Worm (Caenorhabditis elegans) whole organism, mixed stage, embryonic: ENCODE data around the gene Y2H9A.6.

ENCODE experiments used
- M03D4.4 ChIP-seq: sonication (generic microtip); optimal IDR thresholded peaks from 2 replicates; lab custom pipeline; 2017; ENCODE audit warnings: mild to moderate bottlenecking, missing genetic modification characterization, missing compliant biosample characterization
- bed-3 ChIP-seq: fragments of 200-800 bp; sonication (Bioruptor generic); optimal IDR thresholded peaks from 3 replicates; lab custom pipeline; 2018; ENCODE audit warnings: mild to moderate bottlenecking, missing genetic modification characterization, moderate library complexity, missing compliant biosample characterization
- blmp-1 ChIP-seq: fragments of 150-350 bp; optimal IDR thresholded peaks from 2 replicates; lab custom pipeline; 2014; ENCODE audit warnings: missing biosample characterization, missing genetic modification characterization
- ceh-43 ChIP-seq: fragments of 200-800 bp; sonication (Bioruptor generic); optimal IDR thresholded peaks from 2 replicates; lab custom pipeline; 2018; ENCODE audit warnings: mild to moderate bottlenecking, missing genetic modification characterization, moderate library complexity, missing compliant biosample characterization
- ceh-83 ChIP-seq: fragments of 200-800 bp; sonication (Bioruptor generic); optimal IDR thresholded peaks from 2 replicates; lab custom pipeline; 2018; ENCODE audit warnings: mild to moderate bottlenecking, missing genetic modification characterization, missing compliant biosample characterization
- cnd-1 ChIP-seq: fragments of 200-800 bp; sonication (Bioruptor generic); optimal IDR thresholded peaks from 2 replicates; lab custom pipeline; 2018; ENCODE audit warnings: mild to moderate bottlenecking, missing genetic modification characterization, missing compliant biosample characterization
- drap-1 ChIP-seq: fragments of 200-800 bp; sonication (Bioruptor generic); optimal IDR thresholded peaks from 3 replicates; lab custom pipeline; 2018; ENCODE audit warnings: mild to moderate bottlenecking, missing genetic modification characterization, missing compliant biosample characterization
- elt-1 ChIP-seq: sonication (generic microtip); optimal IDR thresholded peaks from 2 replicates; lab custom pipeline; 2017; ENCODE audit warnings: missing genetic modification characterization, mild to moderate bottlenecking, missing compliant biosample characterization, antibody characterized with exemption, moderate library complexity, borderline replicate concordance; ENCODE audit not compliant: insufficient read depth
- elt-3 ChIP-seq: fragments of 150-350 bp; optimal IDR thresholded peaks from 2 replicates; lab custom pipeline; 2014; ENCODE audit warnings: missing biosample characterization, missing genetic modification characterization
- flh-1 ChIP-seq: fragments of 200-800 bp; sonication (Bioruptor generic); optimal IDR thresholded peaks from 2 replicates; lab custom pipeline; 2018; ENCODE audit warnings: mild to moderate bottlenecking, missing genetic modification characterization, moderate library complexity, missing compliant biosample characterization
- hlh-1 ChIP-seq: fragments of 150-350 bp; optimal IDR thresholded peaks from 2 replicates; lab custom pipeline; 2014; ENCODE audit warnings: missing biosample characterization, missing genetic modification reagents, missing genetic modification characterization
- lin-13 ChIP-seq: fragments of 150-350 bp; optimal IDR thresholded peaks from 2 replicates; lab custom pipeline; 2014; ENCODE audit warnings: missing biosample characterization, missing genetic modification characterization
- lin-32 ChIP-seq: fragments of 200-800 bp; sonication (Bioruptor generic); optimal IDR thresholded peaks from 2 replicates; lab custom pipeline; 2018; ENCODE audit warnings: mild to moderate bottlenecking, missing genetic modification characterization, missing compliant biosample characterization
- mab-5 ChIP-seq: fragments of 150-350 bp; optimal IDR thresholded peaks from 2 replicates; lab custom pipeline; 2014; ENCODE audit warnings: missing biosample characterization, missing genetic modification characterization
- mep-1 ChIP-seq: fragments of 150-350 bp; optimal IDR thresholded peaks from 2 replicates; lab custom pipeline; 2017; ENCODE audit warnings: missing biosample characterization, missing genetic modification reagents, missing genetic modification characterization, inconsistent platforms
- nhr-2 ChIP-seq: fragments of 150-350 bp; optimal IDR thresholded peaks from 2 replicates; lab custom pipeline; 2014; ENCODE audit warnings: missing biosample characterization, missing genetic modification characterization
- nhr-237 ChIP-seq: fragments of 150-350 bp; optimal IDR thresholded peaks from 2 replicates; lab custom pipeline; 2014; ENCODE audit warnings: missing biosample characterization, missing genetic modification characterization
- nhr-28 ChIP-seq: fragments of 150-350 bp; optimal IDR thresholded peaks from 2 replicates; lab custom pipeline; 2014; ENCODE audit warnings: missing biosample characterization, missing genetic modification characterization
- nhr-76 ChIP-seq: sonication (generic microtip); optimal IDR thresholded peaks from 2 replicates; lab custom pipeline; 2017; ENCODE audit warnings: missing biosample characterization, missing genetic modification characterization
- pha-4 ChIP-seq: fragments of 150-350 bp; optimal IDR thresholded peaks from 2 replicates; lab custom pipeline; 2018; ENCODE audit warnings: missing biosample characterization, missing genetic modification reagents, missing genetic modification characterization
- sem-2 ChIP-seq: fragments of 200-800 bp; sonication (Bioruptor generic); optimal IDR thresholded peaks from 2 replicates; lab custom pipeline; 2018; ENCODE audit warnings: mild to moderate bottlenecking, missing genetic modification characterization, missing compliant biosample characterization
- snpc-4 ChIP-seq: fragments of 150-350 bp; optimal IDR thresholded peaks from 2 replicates; lab custom pipeline; 2014; ENCODE audit warnings: missing biosample characterization, missing genetic modification characterization
- sptf-1 ChIP-seq: sonication (generic microtip); optimal IDR thresholded peaks from 2 replicates; lab custom pipeline; 2017; ENCODE audit warnings: mild to moderate bottlenecking, missing genetic modification characterization, moderate library complexity, missing compliant biosample characterization
- unc-120 ChIP-seq: sonication (generic microtip); optimal IDR thresholded peaks from 2 replicates; lab custom pipeline; 2017; ENCODE audit warnings: missing genetic modification characterization, missing compliant biosample characterization; ENCODE audit not compliant: poor library complexity, severe bottlenecking
- unc-39 ChIP-seq: fragments of 150-350 bp; optimal IDR thresholded peaks from 2 replicates; lab custom pipeline; 2014; ENCODE audit warnings: missing biosample characterization, missing genetic modification characterization
- unc-62 ChIP-seq: fragments of 150-350 bp; optimal IDR thresholded peaks from 2 replicates; lab custom pipeline; 2014; ENCODE audit warnings: missing biosample characterization, missing genetic modification reagents, missing genetic modification characterization
- zip-8 ChIP-seq: fragments of 150-350 bp; optimal IDR thresholded peaks from 2 replicates; lab custom pipeline; 2014; ENCODE audit warnings: missing biosample characterization, missing genetic modification characterization
- ztf-11 ChIP-seq: fragments of 150-350 bp; optimal IDR thresholded peaks from 2 replicates; lab custom pipeline; 2014; ENCODE audit warnings: missing biosample characterization, missing genetic modification characterization

Y2H9A.6 gene

DNA sequence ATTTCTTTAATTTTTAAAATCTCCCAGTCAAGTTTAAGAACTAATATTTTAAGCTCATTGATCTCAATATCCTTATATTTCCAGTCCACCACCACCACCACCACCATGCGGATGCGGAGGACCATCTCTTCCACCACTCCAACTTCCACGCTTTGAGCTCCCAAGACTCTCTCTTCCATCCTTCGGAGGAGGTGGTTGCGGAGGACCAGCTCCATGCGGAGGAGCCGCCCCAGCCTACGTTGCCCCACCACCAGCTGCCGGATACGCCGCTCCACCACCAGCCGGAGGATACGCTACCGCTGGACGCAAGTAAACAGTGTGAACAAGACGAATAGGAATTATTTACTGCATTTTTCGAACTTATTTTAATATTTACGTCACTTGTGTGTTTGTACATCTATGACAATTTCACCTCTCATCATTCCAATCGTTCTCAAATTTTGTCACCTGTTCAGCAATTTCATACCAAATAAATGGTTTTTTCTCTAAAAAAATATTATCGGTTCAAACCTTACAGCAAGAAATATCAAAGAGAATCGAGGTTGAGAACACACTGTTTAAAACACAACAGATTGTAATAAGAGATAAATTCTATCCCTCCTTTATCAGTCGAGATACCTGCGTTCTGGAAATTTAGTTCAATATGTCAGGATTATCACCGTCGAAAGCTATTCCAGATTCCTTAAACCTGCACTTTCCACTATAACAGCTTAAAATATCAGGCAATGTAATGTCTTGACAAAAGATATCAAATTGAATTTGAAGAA, 32.2 kb upstream of the Y2H9A.6 start:
- TF ChIP-seq pha-4 (tag; lab: Kevin White, UChicago) (no peak), ceh-83 (no peak), ceh-43 (no peak), hlh-1 (no peak), lin-13 (no peak), elt-3 (tag; lab: Kevin White, UChicago) (no peak), cnd-1 (tag; lab: Kevin White, UChicago) (no peak), lin-32 (GFP tag; lab: Kevin White, UChicago) (no peak), unc-39 (tag; lab: Kevin White, UChicago) (no peak), nhr-237 (tag; lab: Kevin White, UChicago) (no peak), nhr-28 (tag; lab: Kevin White, UChicago) (no peak), zip-8 (tag; lab: Kevin White, UChicago) (no peak), mab-5 (tag; lab: Kevin White, UChicago) (no peak), flh-1 (GFP tag; lab: Kevin White, UChicago) (no peak), unc-62 (GFP tag; lab: Kevin White, UChicago) (no peak), snpc-4 (no peak), elt-1 (tag; lab: Kevin White, UChicago) (no peak)
- TF ChIP-seq, all 35 proteins: peak for 0

DNA sequence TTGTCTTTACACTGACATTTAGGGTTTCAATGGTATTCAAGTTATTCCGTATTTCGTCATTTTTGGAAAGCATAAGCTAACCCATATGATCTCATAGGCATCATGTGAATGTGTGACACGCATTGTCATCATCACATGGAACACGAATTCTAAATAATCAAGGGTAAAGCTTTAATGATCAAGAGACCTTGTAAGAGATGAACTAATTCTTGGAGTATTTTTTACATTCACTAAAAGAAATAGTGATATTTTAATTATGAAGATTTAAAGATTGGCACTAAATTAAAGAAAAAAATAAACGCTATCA, 31.7 kb upstream of the Y2H9A.6 start:
- no peak for TF ChIP-seq mep-1 (tag; lab: Kevin White, UChicago)
- TF ChIP-seq sem-2 = no peak
- TF ChIP-seq nhr-76 (tag; lab: Kevin White, UChicago) = no peak
- no peak for TF ChIP-seq hlh-1
- TF ChIP-seq sptf-1 = no peak

DNA sequence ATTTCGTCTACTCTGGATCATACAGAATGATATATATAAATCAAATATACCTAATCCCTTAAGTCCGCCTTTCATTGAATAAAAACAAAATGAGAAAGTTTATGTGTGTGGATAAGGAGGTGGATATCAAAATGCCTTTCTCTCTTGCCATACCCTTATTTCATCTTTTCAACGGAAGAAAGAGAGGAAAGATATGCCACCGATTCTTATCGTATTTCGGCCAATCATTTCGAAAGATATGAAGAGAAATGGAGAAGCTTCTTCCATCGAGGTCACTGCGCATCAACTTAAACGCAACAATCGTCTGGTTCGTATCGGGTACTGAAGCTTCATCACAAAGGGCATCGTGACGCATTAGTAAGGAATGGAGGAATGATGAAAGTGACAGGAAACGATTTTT, 30.3 kb upstream of the Y2H9A.6 start:
- TF ChIP-seq elt-3 (tag; lab: Kevin White, UChicago) = peak; percentile 46
- TF ChIP-seq blmp-1 (tag; lab: Kevin White, UChicago) = peak; percentile 57
- peak; percentile 82 for TF ChIP-seq elt-1 (tag; lab: Kevin White, UChicago)
- TF ChIP-seq cnd-1 (tag; lab: Kevin White, UChicago) = no peak

DNA sequence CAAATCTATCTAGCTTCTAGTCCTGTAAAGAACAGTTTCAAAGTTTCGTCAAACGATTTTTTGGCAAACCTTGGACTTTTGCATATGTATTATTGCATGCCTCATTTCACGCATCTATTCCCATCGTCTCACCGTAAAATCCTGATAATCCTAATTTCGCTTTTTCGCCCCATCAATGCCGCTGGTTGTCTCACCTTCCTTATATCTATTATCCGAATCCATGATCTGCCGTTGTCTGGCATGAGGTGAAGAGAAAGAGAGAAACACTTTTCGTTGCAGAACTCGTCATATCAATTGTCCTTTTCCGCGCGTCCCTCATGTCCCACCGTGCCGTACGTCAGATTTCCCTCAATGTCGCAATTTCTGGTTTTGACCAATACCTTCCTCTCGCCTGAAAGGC, 29.1 kb upstream of the Y2H9A.6 start, which contains the start of gene cut-2:
cut-2 (plus strand) TSS at position 365 of the 400 bp plus-strand sequence.
- TF ChIP-seq lin-13 (no peak), bed-3 (GFP tag; lab: Kevin White, UChicago) (no peak), elt-1 (tag; lab: Kevin White, UChicago) (peak; percentile 71), blmp-1 (tag; lab: Kevin White, UChicago) (peak; percentile 41), nhr-2 (tag; lab: Kevin White, UChicago) (no peak)

DNA sequence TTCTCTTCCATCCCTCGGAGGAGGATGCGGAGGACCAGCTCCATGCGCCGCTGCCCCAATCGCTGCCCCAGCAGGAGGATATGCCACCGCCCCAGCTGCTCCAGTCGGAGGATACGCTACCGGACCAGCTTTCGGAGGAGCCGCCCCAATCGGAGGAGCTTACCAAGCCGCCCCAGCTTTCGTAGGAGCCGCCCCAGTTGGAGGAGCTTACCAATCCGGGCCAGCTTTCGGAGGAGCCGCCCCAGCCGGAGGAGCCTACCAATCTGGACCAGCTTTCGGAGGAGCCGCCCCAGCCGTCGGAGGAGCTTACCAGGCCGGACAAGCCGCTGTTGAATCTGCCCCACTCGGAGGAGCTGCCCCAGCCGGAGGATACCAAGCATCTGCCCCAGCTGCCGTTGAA, 28.2 kb upstream of the Y2H9A.6 start:
- TF ChIP-seq nhr-76 (tag; lab: Kevin White, UChicago) (no peak), unc-120 (tag; lab: Kevin White, UChicago) (no peak), unc-62 (GFP tag; lab: Kevin White, UChicago) (no peak), sem-2 (no peak), drap-1 (no peak), ceh-83 (peak; percentile 31), ceh-43 (peak; percentile 6)

DNA sequence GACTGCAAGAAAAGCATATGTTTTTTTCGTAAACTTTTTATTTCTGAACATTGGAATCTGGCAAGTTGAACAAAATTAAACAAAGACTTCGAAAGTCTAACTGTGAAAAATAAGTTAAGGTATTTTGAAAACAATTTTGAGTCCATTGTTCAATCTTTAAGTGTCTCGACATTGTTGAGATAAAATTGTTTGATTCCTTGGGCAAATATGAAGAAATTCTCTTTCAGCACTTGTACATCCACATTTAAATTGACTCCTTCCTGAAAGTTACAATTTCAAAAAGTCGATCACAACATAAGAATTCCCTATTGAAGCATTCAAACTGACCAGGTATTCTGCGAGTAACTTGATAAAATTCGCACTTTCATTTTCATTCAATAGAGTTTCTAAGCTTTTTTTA, 27.6 kb upstream of the Y2H9A.6 start:
- TF ChIP-seq lin-13 (no peak), hlh-1 (no peak), sptf-1 (no peak), lin-32 (GFP tag; lab: Kevin White, UChicago) (no peak), unc-39 (tag; lab: Kevin White, UChicago) (no peak), M03D4.4 (tag; lab: Kevin White, UChicago) (no peak), elt-3 (tag; lab: Kevin White, UChicago) (no peak), zip-8 (tag; lab: Kevin White, UChicago) (no peak), bed-3 (GFP tag; lab: Kevin White, UChicago) (no peak), blmp-1 (tag; lab: Kevin White, UChicago) (no peak), pha-4 (tag; lab: Kevin White, UChicago) (no peak), ceh-43 (no peak), unc-120 (tag; lab: Kevin White, UChicago) (no peak), snpc-4 (no peak), ztf-11 (no peak)
